Worm (Caenorhabditis elegans) whole organism, young adult: Measurements from ENCODE around the gene C47E12.9.

Experiments used
- ccch-3 ChIP-seq: fragments of 200-800 bp; sonication (Bioruptor generic); optimal IDR thresholded peaks from 2 replicates; lab custom pipeline; 2018; ENCODE audit warnings: mild to moderate bottlenecking, missing genetic modification characterization, missing compliant biosample characterization
- dpl-1 ChIP-seq: fragments of 150-350 bp; optimal IDR thresholded peaks from 2 replicates; lab custom pipeline; 2014; ENCODE audit warnings: missing biosample characterization, missing genetic modification reagents, missing genetic modification characterization
- egl-18 ChIP-seq: fragments of 200-800 bp; sonication (Bioruptor generic); IDR thresholded peaks from 2 replicates; pipeline ENCODE4 v1.3.6; 2022; ENCODE audit warnings: missing genetic modification reagents, missing genetic modification characterization, missing compliant biosample characterization
- pha-4 ChIP-seq: fragments of 150-350 bp; sonication (generic microtip); optimal IDR thresholded peaks from 2 replicates; lab custom pipeline; 2014; ENCODE audit warnings: missing biosample characterization, missing genetic modification reagents, missing genetic modification characterization

DNA sequence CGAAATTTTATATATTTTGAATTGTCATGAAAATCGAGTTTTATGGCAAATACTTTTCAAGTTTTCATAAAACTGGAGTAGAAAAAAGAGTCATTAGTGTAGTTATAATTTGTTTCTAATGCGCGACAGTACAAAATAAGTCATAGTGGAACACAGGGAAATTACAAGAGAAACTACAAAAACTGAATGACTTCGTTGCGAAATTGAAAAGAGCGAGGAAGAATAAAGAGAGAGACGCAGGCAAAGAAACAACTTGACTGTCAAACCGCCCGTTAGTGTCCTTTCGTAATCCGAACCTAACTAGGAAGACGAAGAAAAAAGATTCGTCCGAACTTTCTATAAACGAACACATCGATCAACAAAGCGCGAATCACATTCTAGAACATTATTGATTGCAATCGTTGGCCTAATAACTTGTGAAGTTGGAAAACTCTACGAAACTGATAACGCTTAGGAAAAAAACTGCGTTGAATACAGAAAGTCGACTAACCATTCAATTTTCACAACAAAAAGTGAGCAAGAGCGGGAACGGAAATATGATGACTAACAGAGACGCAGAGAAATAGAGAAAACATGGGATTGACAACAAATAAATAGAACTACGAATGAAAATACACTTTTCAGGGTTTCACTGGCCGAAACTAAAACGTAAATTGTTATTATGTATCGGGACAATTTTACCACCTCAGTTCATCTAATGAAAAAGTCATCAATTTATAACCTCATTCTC is 19.1 kb downstream of the C47E12.9 start:
- TF ChIP-seq dpl-1 (no peak), egl-18 (GFP tag; lab: Robert Waterston, UW) (no peak), ccch-3 (GFP tag; lab: Kevin White, UChicago) (no peak), pha-4 (tag; lab: Kevin White, UChicago) (no peak)
